Worm (Caenorhabditis elegans) whole organism, late embryonic: ENCODE measurements around the gene C45G9.2.
"Not testable (repeated sequence)": the region's sequence is repeated elsewhere in the genome, so short reads cannot be mapped to it uniquely, and the experiment has no call there.

Experiments
- C08G9.2 ChIP-seq: sonication (generic microtip); optimal IDR thresholded peaks from 2 replicates; lab custom pipeline; 2016; ENCODE audit warnings: mild to moderate bottlenecking, missing genetic modification characterization, moderate library complexity, missing compliant biosample characterization
- C38D4.7 ChIP-seq: fragments of 200-800 bp; sonication (Bioruptor generic); optimal IDR thresholded peaks from 2 replicates; lab custom pipeline; 2018; ENCODE audit warnings: mild to moderate bottlenecking, missing genetic modification characterization, moderate library complexity, missing compliant biosample characterization
- F13H6.1 ChIP-seq: sonication (generic microtip); optimal IDR thresholded peaks from 2 replicates; lab custom pipeline; 2016; ENCODE audit warnings: missing genetic modification characterization, missing compliant biosample characterization
- K02D7.2 ChIP-seq: sonication (generic microtip); optimal IDR thresholded peaks from 2 replicates; lab custom pipeline; 2017; ENCODE audit warnings: mild to moderate bottlenecking, missing genetic modification characterization, missing compliant biosample characterization
- ahr-1 ChIP-seq: sonication (generic microtip); optimal IDR thresholded peaks from 2 replicates; lab custom pipeline; 2016; ENCODE audit warnings: missing genetic modification characterization, missing compliant biosample characterization
- ama-1 ChIP-seq: fragments of 150-350 bp; optimal IDR thresholded peaks from 2 replicates; lab custom pipeline; 2014
- ceh-18 ChIP-seq: sonication (generic microtip); optimal IDR thresholded peaks from 2 replicates; lab custom pipeline; 2016; ENCODE audit warnings: missing genetic modification characterization, missing compliant biosample characterization
- ceh-2 ChIP-seq: sonication (generic microtip); optimal IDR thresholded peaks from 2 replicates; lab custom pipeline; 2016; ENCODE audit warnings: missing genotype, missing genetic modification characterization, missing compliant biosample characterization
- ceh-22 ChIP-seq: sonication (generic microtip); optimal IDR thresholded peaks from 2 replicates; lab custom pipeline; 2017; ENCODE audit warnings: missing biosample characterization, missing genetic modification characterization
- ceh-45 ChIP-seq: fragments of 200-800 bp; sonication (Bioruptor generic); IDR thresholded peaks from 2 replicates; pipeline ENCODE4 v1.3.6; 2022; ENCODE audit warnings: missing genetic modification reagents, missing genetic modification characterization, missing compliant biosample characterization
- ceh-9 ChIP-seq: sonication (generic microtip); optimal IDR thresholded peaks from 2 replicates; lab custom pipeline; 2016; ENCODE audit warnings: mild to moderate bottlenecking, missing genetic modification characterization, inconsistent platforms, missing compliant biosample characterization
- che-1 ChIP-seq: sonication (generic microtip); optimal IDR thresholded peaks from 2 replicates; lab custom pipeline; 2016; ENCODE audit warnings: mild to moderate bottlenecking, missing genetic modification characterization, missing compliant biosample characterization
- dmd-4 ChIP-seq: sonication (generic microtip); optimal IDR thresholded peaks from 2 replicates; lab custom pipeline; 2016; ENCODE audit warnings: borderline replicate concordance, missing genetic modification characterization, missing compliant biosample characterization
- elt-2 ChIP-seq: sonication (generic microtip); optimal IDR thresholded peaks from 2 replicates; lab custom pipeline; 2016; ENCODE audit warnings: missing genetic modification reagents, missing genetic modification characterization, missing compliant biosample characterization
- ets-4 ChIP-seq: sonication (generic microtip); optimal IDR thresholded peaks from 2 replicates; lab custom pipeline; 2016; ENCODE audit warnings: missing genetic modification characterization, missing compliant biosample characterization
- fkh-6 ChIP-seq: sonication (generic microtip); optimal IDR thresholded peaks from 2 replicates; lab custom pipeline; 2016; ENCODE audit warnings: missing genetic modification characterization, missing compliant biosample characterization
- hlh-13 ChIP-seq: fragments of 200-800 bp; sonication (Bioruptor generic); optimal IDR thresholded peaks from 2 replicates; lab custom pipeline; 2018; ENCODE audit warnings: mild to moderate bottlenecking, missing genetic modification characterization, missing compliant biosample characterization
- hlh-15 ChIP-seq: sonication (generic microtip); optimal IDR thresholded peaks from 2 replicates; lab custom pipeline; 2016; ENCODE audit warnings: missing genetic modification characterization, missing compliant biosample characterization
- madf-2 ChIP-seq: sonication (generic microtip); optimal IDR thresholded peaks from 2 replicates; lab custom pipeline; 2017; ENCODE audit warnings: missing genetic modification characterization, missing compliant biosample characterization
- mec-3 ChIP-seq: sonication (generic microtip); optimal IDR thresholded peaks from 2 replicates; lab custom pipeline; 2016; ENCODE audit warnings: borderline replicate concordance, missing genetic modification characterization, missing compliant biosample characterization
- nhr-11 ChIP-seq: fragments of 150-350 bp; optimal IDR thresholded peaks from 2 replicates; lab custom pipeline; 2014; ENCODE audit warnings: missing biosample characterization, missing genetic modification characterization
- nhr-232 ChIP-seq: sonication (generic microtip); optimal IDR thresholded peaks from 2 replicates; lab custom pipeline; 2016; ENCODE audit warnings: missing genetic modification characterization, missing compliant biosample characterization
- odd-2 ChIP-seq: sonication (generic microtip); optimal IDR thresholded peaks from 2 replicates; lab custom pipeline; 2017; ENCODE audit warnings: antibody characterized with exemption, mild to moderate bottlenecking, missing genetic modification characterization, missing compliant biosample characterization
- pat-9 ChIP-seq: fragments of 200-800 bp; sonication (Bioruptor generic); optimal IDR thresholded peaks from 2 replicates; lab custom pipeline; 2018; ENCODE audit warnings: mild to moderate bottlenecking, missing genetic modification characterization, moderate library complexity, missing compliant biosample characterization
- pros-1 ChIP-seq: fragments of 150-350 bp; optimal IDR thresholded peaks from 2 replicates; lab custom pipeline; 2014; ENCODE audit warnings: missing biosample characterization, missing genetic modification reagents, missing genetic modification characterization
- rnt-1 ChIP-seq: sonication (generic microtip); optimal IDR thresholded peaks from 2 replicates; lab custom pipeline; 2016; ENCODE audit warnings: missing genetic modification characterization, missing compliant biosample characterization
- tbx-2 ChIP-seq: sonication (generic microtip); optimal IDR thresholded peaks from 2 replicates; lab custom pipeline; 2016; ENCODE audit warnings: missing genetic modification characterization, missing compliant biosample characterization
- tbx-7 ChIP-seq: sonication (generic microtip); optimal IDR thresholded peaks from 2 replicates; lab custom pipeline; 2016; ENCODE audit warnings: missing genotype, missing genetic modification characterization, missing compliant biosample characterization
- ttx-3 ChIP-seq: sonication (generic microtip); optimal IDR thresholded peaks from 2 replicates; lab custom pipeline; 2016; ENCODE audit warnings: missing genetic modification reagents, missing genetic modification characterization, missing compliant biosample characterization
- unc-3 ChIP-seq, 2 experiments: fragments of 200-800 bp in 1 of 2; sonication (Bioruptor generic) in 1 of 2; sonication (generic microtip) in 1 of 2; conservative IDR thresholded peaks in 1 of 2; optimal IDR thresholded peaks in 1 of 2; 2 replicates each; pipeline versions ENCODE4 v1.3.6 to Lab custom; 2016 to 2022; ENCODE audit warnings: missing compliant biosample characterization in 2 of 2, missing genetic modification characterization in 2 of 2, missing genetic modification reagents in 1 of 2
- unc-42 ChIP-seq: sonication (generic microtip); optimal IDR thresholded peaks from 2 replicates; lab custom pipeline; 2016; ENCODE audit warnings: missing genotype, missing genetic modification characterization, missing compliant biosample characterization
- zip-5 ChIP-seq: sonication (generic microtip); optimal IDR thresholded peaks from 2 replicates; lab custom pipeline; 2016; ENCODE audit warnings: missing genetic modification characterization, missing compliant biosample characterization
- ztf-16 ChIP-seq: sonication (generic microtip); optimal IDR thresholded peaks from 2 replicates; lab custom pipeline; 2017; ENCODE audit warnings: missing genetic modification characterization, missing compliant biosample characterization

The C45G9.2 gene

ce11 chrIII:5047740-5048139 lies 21.1 kb upstream of the C45G9.2 start, which contains the start of gene C45G9.5:
Gene C45G9.5 (plus strand): TSS chrIII:5048117.
- no peak for TF ChIP-seq unc-42 (tag; lab: Kevin White, UChicago)
- no peak for TF ChIP-seq ceh-2
- TF ChIP-seq C38D4.7, result no peak
- TF ChIP-seq rnt-1 (tag; lab: Kevin White, UChicago), result no peak
- no peak for TF ChIP-seq unc-3 (GFP tag; conservative IDR thresholded peaks at IDR 0.05; lab: Robert Waterston, UW)
- TF ChIP-seq unc-3 (tag; optimal IDR thresholded peaks at IDR 0.05; lab: Kevin White, UChicago), result no peak
- no peak for TF ChIP-seq zip-5 (tag; lab: Kevin White, UChicago)
- TF ChIP-seq ets-4 (tag; lab: Kevin White, UChicago), result no peak
- TF ChIP-seq ahr-1, result no peak
- no peak for TF ChIP-seq hlh-13 (GFP tag; lab: Kevin White, UChicago)
- TF ChIP-seq mec-3 (tag; lab: Kevin White, UChicago), result no peak
- TF ChIP-seq ceh-22 (tag; lab: Kevin White, UChicago), result no peak
- no peak for TF ChIP-seq madf-2 (tag; lab: Kevin White, UChicago)
- no peak for TF ChIP-seq ceh-18 (tag; lab: Kevin White, UChicago)

ce11 chrIII:5051949-5052348 lies 16.9 kb upstream of the C45G9.2 start, which contains the start of gene C45G9.15:
Gene C45G9.15 (minus strand): TSS chrIII:5052049.
- TF ChIP-seq pros-1 (tag; lab: Kevin White, UChicago) (no peak), fkh-6 (tag; lab: Kevin White, UChicago) (no peak), C38D4.7 (no peak), madf-2 (tag; lab: Kevin White, UChicago) (no peak), ceh-45 (GFP tag; lab: Robert Waterston, UW) (no peak), unc-3 (GFP tag; conservative IDR thresholded peaks at IDR 0.05; lab: Robert Waterston, UW) (no peak), unc-3 (tag; optimal IDR thresholded peaks at IDR 0.05; lab: Kevin White, UChicago) (no peak), che-1 (tag; lab: Kevin White, UChicago) (no peak), tbx-7 (tag; lab: Kevin White, UChicago) (no peak), C08G9.2 (tag; lab: Kevin White, UChicago) (no peak), ets-4 (tag; lab: Kevin White, UChicago) (no peak), dmd-4 (tag; lab: Kevin White, UChicago) (no peak), elt-2 (no peak), F13H6.1 (tag; lab: Kevin White, UChicago) (no peak)

- no peak for TF ChIP-seq dmd-4 (tag; lab: Kevin White, UChicago)
- no peak for TF ChIP-seq hlh-15 (tag; lab: Kevin White, UChicago)
- TF ChIP-seq tbx-2 (tag; lab: Kevin White, UChicago), result no peak
- TF ChIP-seq hlh-13 (GFP tag; lab: Kevin White, UChicago), result no peak
- TF ChIP-seq K02D7.2 (tag; lab: Kevin White, UChicago), result no peak
- TF ChIP-seq nhr-232 (tag; lab: Kevin White, UChicago), result no peak
- no peak for TF ChIP-seq odd-2
Measured at ce11 chrIII:5053541-5053940, 15.3 kb upstream of the C45G9.2 start, which contains the start of gene C45G9.8. Gene C45G9.8 (minus strand): TSS chrIII:5053641.

ce11 chrIII:5055709-5056108 lies 13.2 kb upstream of the C45G9.2 start, which contains the start of gene C45G9.9:
Gene C45G9.9 (minus strand): TSS chrIII:5055809.
- TF ChIP-seq hlh-13 (GFP tag; lab: Kevin White, UChicago); ztf-16 (tag; lab: Kevin White, UChicago); C08G9.2 (tag; lab: Kevin White, UChicago): not testable (repeated sequence)

- TF ChIP-seq pat-9 (tag; lab: Kevin White, UChicago) (no peak), ama-1 (lab: Kevin White, UChicago) (no peak)
Measured at ce11 chrIII:5061798-5062197, 7.1 kb upstream of the C45G9.2 start, which contains the start of gene C45G9.10. Gene C45G9.10 (minus strand): TSS chrIII:5061898.

- TF ChIP-seq ceh-9, nhr-11, ttx-3 (tag; lab: Kevin White, UChicago): not testable (repeated sequence)
Measured at ce11 chrIII:5062406-5062805, 6.5 kb upstream of the C45G9.2 start, which contains the start of gene C45G9.4. Gene C45G9.4 (plus strand): TSS chrIII:5062706.
